Fruit fly (Drosophila melanogaster) whole organism, larva: ENCODE results near the gene nol.
A peak's percentile ranks its signal among the peaks of the same experiment; 100 is the strongest.
"Not testable (repeated sequence)": the region's sequence is repeated elsewhere in the genome, so short reads cannot be mapped to it uniquely, and the experiment has no call there.

Experiments
- noc ChIP-seq: fragments of 200-800 bp; sonication (Bioruptor generic); optimal IDR thresholded peaks from 3 replicates; lab custom pipeline; 2019; ENCODE audit warnings: missing biosample characterization, mild to moderate bottlenecking, missing genetic modification characterization, moderate library complexity

The nol gene

dm6 chr3L:11125636-11126532 lies 4.8 kb upstream of the nol start:
- TF ChIP-seq noc = peak; percentile 49

dm6 chr3L:11132055-11132454 lies 1.4 kb downstream of the nol start, which contains the start of gene CG32074:
Gene CG32074 (minus strand): TSS chr3L:11132322.
- TF ChIP-seq noc = not testable (repeated sequence)

- TF ChIP-seq noc = not testable (repeated sequence)
Measured at dm6 chr3L:11134886-11135285, 4.3 kb downstream of the nol start, which contains the start of gene CG14143. Gene CG14143 (plus strand): TSS chr3L:11134987.

dm6 chr3L:11135846-11136245 lies 5.2 kb downstream of the nol start, which contains the start of gene IRSp53:
Gene IRSp53 (plus strand): TSS chr3L:11136049.
- no peak for TF ChIP-seq noc

- no peak for TF ChIP-seq noc
Measured at dm6 chr3L:11136349-11136748, 5.7 kb downstream of the nol start.

dm6 chr3L:11138862-11139261 lies 8.2 kb downstream of the nol start:
- TF ChIP-seq noc = no peak

- TF ChIP-seq noc = no peak
Measured at dm6 chr3L:11145065-11145464, 14.4 kb downstream of the nol start.

- TF ChIP-seq noc = no peak
Measured at dm6 chr3L:11147675-11148074, 17.0 kb downstream of the nol start.

dm6 chr3L:11148478-11149251 lies 18.0 kb downstream of the nol start:
- TF ChIP-seq noc = peak; percentile 38

dm6 chr3L:11150735-11151287 lies 20.2 kb downstream of the nol start, which contains the start of gene CG6216:
Gene CG6216 (minus strand): TSS chr3L:11150785.
- no peak for TF ChIP-seq noc

- no peak for TF ChIP-seq noc
Measured at dm6 chr3L:11155380-11155779, 24.7 kb downstream of the nol start.

dm6 chr3L:11164899-11165298 lies 34.3 kb downstream of the nol start, which contains the start of gene Alg10:
Gene Alg10 (plus strand): TSS chr3L:11164971.
- TF ChIP-seq noc = no peak

dm6 chr3L:11169299-11170181 lies 38.9 kb downstream of the nol start, which contains the start of the genes wls and Adck5:
Gene wls (minus strand): TSS chr3L:11169625.
Gene Adck5 (plus strand): TSS chr3L:11169817.
- no peak for TF ChIP-seq noc

dm6 chr3L:11173049-11173564 lies 42.5 kb downstream of the nol start, which contains the start of gene CG14142:
Gene CG14142 (plus strand): TSS chr3L:11173514.
- no peak for TF ChIP-seq noc
